Worm (Caenorhabditis elegans) whole organism, L4/young adult: Measurements from ENCODE around the gene flp-34.

ENCODE experiments used
- dao-5 ChIP-seq: sonication (generic microtip); optimal IDR thresholded peaks from 2 replicates; lab custom pipeline; 2016; ENCODE audit warnings: missing genotype, missing genetic modification characterization, moderate library complexity, missing compliant biosample characterization
- him-1 ChIP-seq: sonication (generic microtip); optimal IDR thresholded peaks from 2 replicates; lab custom pipeline; 2016; ENCODE audit warnings: missing genotype, missing genetic modification reagents, missing genetic modification characterization, missing compliant biosample characterization

DNA sequence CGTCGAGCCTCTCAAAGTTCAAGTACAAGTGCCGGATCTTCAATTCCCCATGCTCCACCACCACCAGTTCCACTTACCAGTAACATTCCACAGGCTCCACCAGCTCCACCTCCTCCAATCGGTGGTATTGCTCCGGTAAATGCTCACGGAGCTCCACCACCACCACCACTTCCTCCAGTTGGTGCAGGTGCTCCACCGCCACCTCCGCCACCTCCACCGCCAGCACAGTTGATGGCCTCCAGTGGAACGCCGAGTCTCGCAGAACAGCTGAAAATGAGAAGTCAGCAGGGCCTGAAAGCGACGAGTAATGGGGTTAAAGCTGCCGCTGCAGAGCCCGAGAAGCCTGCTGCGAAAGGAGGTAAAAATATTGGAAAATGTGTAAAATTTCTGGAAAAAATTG is 42.9 kb downstream of the flp-34 start:
- TF ChIP-seq dao-5 (tag; lab: Kevin White, UChicago) (no peak), him-1 (no peak)
